Fruit fly (Drosophila melanogaster) whole organism, embryonic: Measurements from ENCODE around the gene CG5921.
A peak's percentile ranks its signal among the peaks of the same experiment; 100 is the strongest.

Experiments used
- Aef1 ChIP-seq: fragments of 200-800 bp; sonication (Bioruptor generic); IDR thresholded peaks from 3 replicates; pipeline ENCODE4 v1.3.6; 2022; ENCODE audit warnings: missing biosample characterization, missing genetic modification characterization
- Bdp1 ChIP-seq: fragments of 200-800 bp; sonication (Bioruptor generic); optimal IDR thresholded peaks from 3 replicates; lab custom pipeline; 2016; ENCODE audit warnings: missing biosample characterization, missing genetic modification characterization
- CG10959 ChIP-seq: fragments of 200-800 bp; sonication (Bioruptor generic); IDR thresholded peaks from 2 replicates; pipeline ENCODE4 v1.3.6; 2022; ENCODE audit warnings: missing biosample characterization, missing genetic modification characterization
- CG11093 ChIP-seq: fragments of 200-800 bp; sonication (Bioruptor generic); IDR thresholded peaks from 3 replicates; pipeline ENCODE4 v1.3.6; 2022; ENCODE audit warnings: missing biosample characterization, missing genetic modification characterization
- CG11247 ChIP-seq: fragments of 200-800 bp; sonication (Bioruptor generic); IDR thresholded peaks from 2 replicates; pipeline ENCODE4 v1.3.6; 2022; ENCODE audit warnings: missing biosample characterization, missing genetic modification characterization
- CG11504 ChIP-seq: fragments of 200-800 bp; sonication (Bioruptor generic); optimal IDR thresholded peaks from 3 replicates; lab custom pipeline; 2019; ENCODE audit warnings: missing biosample characterization, mild to moderate bottlenecking, missing genetic modification characterization, moderate library complexity
- CG12769 ChIP-seq: fragments of 200-800 bp; sonication (Bioruptor generic); optimal IDR thresholded peaks from 2 replicates; lab custom pipeline; 2019; ENCODE audit warnings: missing biosample characterization, mild to moderate bottlenecking, missing genetic modification characterization, moderate library complexity
- CG14014 ChIP-seq: fragments of 200-800 bp; sonication (Bioruptor generic); IDR thresholded peaks from 2 replicates; pipeline ENCODE4 v1.3.6; 2022; ENCODE audit warnings: missing biosample characterization, missing genetic modification characterization
- CG14441 ChIP-seq: fragments of 200-800 bp; sonication (Bioruptor generic); IDR thresholded peaks from 2 replicates; pipeline ENCODE4 v1.3.6; 2022; ENCODE audit warnings: missing biosample characterization, missing genetic modification characterization
- CG1529 ChIP-seq: fragments of 200-800 bp; sonication (Bioruptor generic); optimal IDR thresholded peaks from 3 replicates; lab custom pipeline; 2018; ENCODE audit warnings: missing biosample characterization, missing genetic modification characterization
- CG16863 ChIP-seq: fragments of 200-800 bp; sonication (Bioruptor generic); optimal IDR thresholded peaks from 3 replicates; lab custom pipeline; 2016; ENCODE audit warnings: missing biosample characterization, missing genetic modification characterization
- CG17361 ChIP-seq: fragments of 200-800 bp; sonication (Bioruptor generic); IDR thresholded peaks from 3 replicates; pipeline ENCODE4 v1.3.6; 2022; ENCODE audit warnings: missing biosample characterization, missing genetic modification characterization
- CG18262 ChIP-seq: fragments of 200-800 bp; optimal IDR thresholded peaks from 3 replicates; lab custom pipeline; 2019; ENCODE audit warnings: missing biosample characterization, mild to moderate bottlenecking, missing genetic modification characterization, moderate library complexity
- CG3838 ChIP-seq: fragments of 200-800 bp; sonication (Bioruptor generic); optimal IDR thresholded peaks from 3 replicates; lab custom pipeline; 2016; ENCODE audit warnings: missing biosample characterization, missing genetic modification characterization
- CG4360 ChIP-seq: fragments of 200-800 bp; sonication (Bioruptor generic); IDR thresholded peaks from 2 replicates; pipeline ENCODE4 v1.3.6; 2022; ENCODE audit warnings: missing biosample characterization, missing genetic modification characterization
- CG43689 ChIP-seq: fragments of 200-800 bp; sonication (Bioruptor generic); IDR thresholded peaks from 2 replicates; pipeline ENCODE4 v1.3.6; 2022; ENCODE audit warnings: missing biosample characterization, missing genetic modification characterization
- CG5953 ChIP-seq: fragments of 200-800 bp; sonication (Bioruptor generic); IDR thresholded peaks from 2 replicates; pipeline ENCODE4 v1.3.6; 2022; ENCODE audit warnings: missing biosample characterization, missing genetic modification characterization
- CG6272 ChIP-seq: fragments of 200-800 bp; sonication (Bioruptor generic); IDR thresholded peaks from 2 replicates; pipeline ENCODE4 v1.3.6; 2022; ENCODE audit warnings: missing biosample characterization, missing genetic modification characterization
- CG6689 ChIP-seq: fragments of 200-800 bp; sonication (Bioruptor generic); IDR thresholded peaks from 2 replicates; pipeline ENCODE4 v1.3.6; 2022; ENCODE audit warnings: missing biosample characterization, missing genetic modification characterization
- CG7357 ChIP-seq: fragments of 200-800 bp; sonication (Bioruptor generic); IDR thresholded peaks from 3 replicates; pipeline ENCODE4 v1.3.6; 2022; ENCODE audit warnings: missing biosample characterization, missing genetic modification characterization
- CG7372 ChIP-seq: fragments of 200-800 bp; sonication (Bioruptor generic); IDR thresholded peaks from 2 replicates; pipeline ENCODE4 v1.3.6; 2022; ENCODE audit warnings: missing biosample characterization, missing genetic modification characterization
- CG7987 ChIP-seq: fragments of 200-800 bp; sonication (Bioruptor generic); optimal IDR thresholded peaks from 2 replicates; lab custom pipeline; 2018; ENCODE audit warnings: missing biosample characterization, mild to moderate bottlenecking, missing genetic modification characterization, moderate library complexity
- D19A ChIP-seq: fragments of 200-800 bp; optimal IDR thresholded peaks from 3 replicates; lab custom pipeline; 2019; ENCODE audit warnings: missing biosample characterization, mild to moderate bottlenecking, missing genetic modification characterization, moderate library complexity
- Elba2 ChIP-seq: fragments of 200-800 bp; sonication (Bioruptor generic); optimal IDR thresholded peaks from 3 replicates; lab custom pipeline; 2016; ENCODE audit warnings: missing biosample characterization, missing genetic modification characterization
- Lpt ChIP-seq: fragments of >200 bp; optimal IDR thresholded peaks from 2 replicates; lab custom pipeline; 2018; ENCODE audit warnings: missing biosample characterization, missing genetic modification characterization
- MBD-R2 ChIP-seq: fragments of 200-800 bp; sonication (Bioruptor generic); IDR thresholded peaks from 2 replicates; pipeline ENCODE4 v1.3.6; 2022; ENCODE audit warnings: missing biosample characterization, missing genetic modification characterization
- Med ChIP-seq: fragments of 200-800 bp; sonication (Bioruptor generic); peaks from one replicate; lab custom pipeline; 2016; ENCODE audit warnings: missing biosample characterization, missing genetic modification characterization, mild to moderate bottlenecking, inconsistent platforms, moderate library complexity
- NfI ChIP-seq: fragments of 200-800 bp; sonication (Bioruptor generic); optimal IDR thresholded peaks from 3 replicates; lab custom pipeline; 2018; ENCODE audit warnings: missing biosample characterization, mild to moderate bottlenecking, missing genetic modification characterization, moderate library complexity
- Pdp1 ChIP-seq, 2 experiments: fragments of 200-800 bp; sonication (Bioruptor generic); optimal IDR thresholded peaks; 3 replicates each; lab custom pipeline; 2016; ENCODE audit warnings: missing biosample characterization in 2 of 2, missing genetic modification characterization in 2 of 2, mild to moderate bottlenecking in 1 of 2, moderate library complexity in 1 of 2
- Sox102F ChIP-seq: fragments of 200-800 bp; sonication (Bioruptor generic); optimal IDR thresholded peaks from 2 replicates; lab custom pipeline; 2018; ENCODE audit warnings: missing biosample characterization, mild to moderate bottlenecking, missing genetic modification characterization, moderate library complexity
- Ssrp ChIP-seq: fragments of 200-800 bp; sonication (Bioruptor generic); optimal IDR thresholded peaks from 2 replicates; lab custom pipeline; 2018; ENCODE audit warnings: missing biosample characterization, mild to moderate bottlenecking, missing genetic modification characterization, moderate library complexity
- amos ChIP-seq: fragments of 200-800 bp; sonication (Bioruptor generic); IDR thresholded peaks from 2 replicates; pipeline ENCODE4 v1.3.6; 2022; ENCODE audit warnings: missing biosample characterization, missing genetic modification characterization; ENCODE audit not compliant: partially characterized antibody
- esg ChIP-seq: fragments of 200-800 bp; sonication (Bioruptor generic); conservative IDR thresholded peaks from 2 replicates; pipeline ENCODE4 v1.3.6; 2022; ENCODE audit warnings: missing biosample characterization, missing genetic modification characterization
- exex ChIP-seq: fragments of 200-800 bp; sonication (Bioruptor generic); optimal IDR thresholded peaks from 4 replicates; lab custom pipeline; 2018; ENCODE audit warnings: missing biosample characterization, mild to moderate bottlenecking, missing genetic modification characterization, moderate library complexity
- gcm ChIP-seq: fragments of 200-800 bp; sonication (Bioruptor generic); optimal IDR thresholded peaks from 2 replicates; lab custom pipeline; 2019; ENCODE audit warnings: missing biosample characterization, mild to moderate bottlenecking, missing genetic modification characterization, moderate library complexity
- her ChIP-seq: fragments of 200-800 bp; sonication (Bioruptor generic); optimal IDR thresholded peaks from 2 replicates; lab custom pipeline; 2016; ENCODE audit warnings: missing biosample characterization, missing genetic modification characterization
- knrl ChIP-seq: fragments of 200-800 bp; sonication (Bioruptor generic); IDR thresholded peaks from 3 replicates; pipeline ENCODE4 v1.3.6; 2022; ENCODE audit warnings: missing biosample characterization, missing genetic modification characterization; ENCODE audit not compliant: partially characterized antibody
- mam ChIP-seq: fragments of 200-800 bp; sonication (Bioruptor generic); optimal IDR thresholded peaks from 3 replicates; lab custom pipeline; 2016; ENCODE audit warnings: missing biosample characterization, missing genetic modification characterization
- otp ChIP-seq: fragments of 200-800 bp; sonication (Bioruptor generic); IDR thresholded peaks from 3 replicates; pipeline ENCODE4, ENCODE4 v1.3.6; 2022; ENCODE audit warnings: missing biosample characterization, missing genetic modification characterization
- pnt ChIP-seq: fragments of 200-800 bp; sonication (Bioruptor generic); optimal IDR thresholded peaks from 3 replicates; lab custom pipeline; 2016; ENCODE audit warnings: missing biosample characterization, missing genetic modification characterization
- repo ChIP-seq: fragments of 200-800 bp; sonication (Bioruptor generic); optimal IDR thresholded peaks from 2 replicates; lab custom pipeline; 2016; ENCODE audit warnings: missing biosample characterization, missing genetic modification characterization
- row ChIP-seq: fragments of 200-800 bp; sonication (Bioruptor generic); IDR thresholded peaks from 3 replicates; pipeline ENCODE4 v1.3.6; 2022; ENCODE audit warnings: missing biosample characterization, missing genetic modification characterization
- sens ChIP-seq: fragments of 200-800 bp; sonication (Bioruptor generic); peaks from one replicate; lab custom pipeline; 2016; ENCODE audit warnings: missing biosample characterization, missing genetic modification characterization
- sim ChIP-seq: fragments of 200-800 bp; sonication (Bioruptor generic); IDR thresholded peaks from 2 replicates; pipeline ENCODE4 v1.3.6; 2022; ENCODE audit warnings: missing biosample characterization, missing genetic modification characterization
- sima ChIP-seq: fragments of 200-800 bp; sonication (Bioruptor generic); optimal IDR thresholded peaks from 2 replicates; lab custom pipeline; 2016; ENCODE audit warnings: missing biosample characterization, missing genetic modification characterization
- stwl ChIP-seq: fragments of 200-800 bp; sonication (Bioruptor generic); optimal IDR thresholded peaks from 3 replicates; lab custom pipeline; 2018; ENCODE audit warnings: missing biosample characterization, mild to moderate bottlenecking, missing genetic modification characterization, moderate library complexity
- ttk ChIP-seq: fragments of 200-800 bp; sonication (Bioruptor generic); IDR thresholded peaks from 2 replicates; pipeline ENCODE4 v2.1.2; 2022; ENCODE audit warnings: missing biosample characterization, missing genetic modification characterization
- twi ChIP-seq: fragments of 200-800 bp; optimal IDR thresholded peaks from 2 replicates; lab custom pipeline; 2019; ENCODE audit warnings: missing biosample characterization, mild to moderate bottlenecking, missing genetic modification characterization, moderate library complexity
- usp ChIP-seq: fragments of >200 bp; optimal IDR thresholded peaks from 2 replicates; lab custom pipeline; 2017; ENCODE audit warnings: missing biosample characterization, missing genetic modification characterization
- zen ChIP-seq: fragments of 200-800 bp; sonication (Bioruptor generic); optimal IDR thresholded peaks from 3 replicates; lab custom pipeline; 2018; ENCODE audit warnings: missing biosample characterization, mild to moderate bottlenecking, missing genetic modification characterization, moderate library complexity
- zfh1 ChIP-seq: fragments of 200-800 bp; sonication (Bioruptor generic); IDR thresholded peaks from 3 replicates; pipeline ENCODE4 v1.3.6; 2022; ENCODE audit warnings: missing biosample characterization, missing genetic modification characterization

The CG5921 gene

DNA sequence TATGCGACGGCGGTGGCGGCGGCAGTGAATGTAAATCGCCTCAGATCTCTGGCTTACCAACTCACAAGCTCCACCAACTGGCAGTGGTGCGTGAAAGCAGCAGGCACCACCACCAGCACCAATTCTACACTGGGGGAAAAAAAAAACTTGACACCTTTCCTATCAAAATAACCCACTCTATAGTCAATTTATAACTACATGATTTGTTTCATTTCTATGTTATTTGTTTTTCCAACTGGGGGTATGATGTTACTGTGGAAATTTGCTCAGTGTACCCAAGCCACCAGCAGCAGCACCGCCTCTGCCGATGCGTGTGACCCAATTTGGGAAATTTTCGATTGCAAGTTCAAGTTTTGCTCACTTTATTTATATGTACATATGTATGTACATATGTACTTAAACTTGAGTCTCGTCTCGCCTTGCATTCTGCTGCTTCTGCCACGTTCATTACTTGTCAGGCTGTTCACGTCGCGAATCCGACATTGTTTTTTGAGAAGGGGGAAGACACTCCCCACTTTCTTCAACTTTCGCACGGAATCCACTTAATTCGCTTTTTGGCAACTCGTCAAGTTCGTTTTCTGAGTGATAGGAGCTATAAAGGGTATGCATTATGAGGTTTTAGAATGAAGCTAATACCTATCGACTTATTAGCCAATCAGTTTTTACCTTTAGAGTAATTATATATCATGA, 8.7 kb downstream of the CG5921 start (continued):
- TF ChIP-seq usp (GFP tag; lab: Kevin White, UChicago) (no peak), NfI (GFP tag; lab: Kevin White, UChicago) (no peak), CG6689 (GFP tag; lab: Robert Waterston, UW) (peak; percentile 24; the same call in 1 of the 2 replicates), Med (GFP tag; lab: Kevin White, UChicago) (peak; percentile 70), CG7357 (GFP tag; lab: Robert Waterston, UW) (no peak), sim (GFP tag; lab: Robert Waterston, UW) (no peak), CG4360 (GFP tag; lab: Robert Waterston, UW) (no peak), CG14014 (no peak), CG11247 (GFP tag; lab: Robert Waterston, UW) (no peak), CG12769 (no peak), Elba2 (GFP tag; lab: Kevin White, UChicago) (no peak), CG7372 (GFP tag; lab: Robert Waterston, UW) (no peak), amos (no peak), CG6272 (no peak), pnt (peak; percentile 15), knrl (GFP tag; lab: Robert Waterston, UW) (no peak), CG3838 (no peak), CG16863 (GFP tag; lab: Kevin White, UChicago) (peak; percentile 0), CG43689 (GFP tag; lab: Robert Waterston, UW) (no peak), Aef1 (GFP tag; lab: Robert Waterston, UW) (peak; percentile 40; the same call in 1 of the 3 replicates), D19A (tag; lab: Kevin White, UChicago) (no peak), CG18262 (tag; lab: Kevin White, UChicago) (no peak), mam (no peak), Ssrp (tag; lab: Kevin White, UChicago) (peak; percentile 21), repo (GFP tag; lab: Kevin White, UChicago) (no peak), CG11093 (GFP tag; lab: Robert Waterston, UW) (0 out of 3 replicates have a peak, but pooled peaks have one; percentile 21), CG5953 (peak; percentile 48; the same call in 1 of the 2 replicates), Bdp1 (GFP tag; lab: Kevin White, UChicago) (no peak), CG10959 (GFP tag; lab: Robert Waterston, UW) (0 out of 2 replicates have a peak, but pooled peaks have one; percentile 13), Sox102F (peak; percentile 67), stwl (tag; lab: Kevin White, UChicago) (no peak), MBD-R2 (GFP tag; lab: Robert Waterston, UW) (no peak), sima (no peak), her (GFP tag; lab: Kevin White, UChicago) (no peak), otp (GFP tag; lab: Robert Waterston, UW) (0 out of 3 replicates have a peak, but pooled peaks have one; percentile 31), Lpt (GFP tag; lab: Kevin White, UChicago) (no peak), Pdp1 (GFP tag; optimal IDR thresholded peaks at IDR 0.05; lab: Kevin White, UChicago) (peak in 1 of 2 experiments; percentile 6), exex (tag; lab: Kevin White, UChicago) (no peak), CG14441 (GFP tag; lab: Robert Waterston, UW) (peak; percentile 43; the same call in 1 of the 2 replicates), sens (GFP tag; lab: Kevin White, UChicago) (peak; percentile 50), CG7987 (GFP tag; lab: Kevin White, UChicago) (no peak), zfh1 (GFP tag; lab: Robert Waterston, UW) (peak; percentile 60; the same call in 2 of the 3 replicates), CG17361 (GFP tag; lab: Robert Waterston, UW) (0 out of 3 replicates have a peak, but pooled peaks have one; percentile 16), CG1529 (GFP tag; lab: Kevin White, UChicago) (no peak), row (GFP tag; lab: Robert Waterston, UW) (peak; percentile 37; the same call in 2 of the 3 replicates), gcm (GFP tag; lab: Kevin White, UChicago) (no peak), ttk (peak; percentile 51), esg (GFP tag; lab: Robert Waterston, UW) (0 out of 2 replicates have a peak, but pooled peaks have one; percentile 11), twi (tag; lab: Kevin White, UChicago) (no peak), CG11504 (tag; lab: Kevin White, UChicago) (peak; percentile 57), zen (tag; lab: Kevin White, UChicago) (no peak)
